Worm (Caenorhabditis elegans) whole organism, L2 larva: Measurements from ENCODE around the gene pap-1.

ENCODE experiments used
- F13H6.1 ChIP-seq: sonication (generic microtip); optimal IDR thresholded peaks from 2 replicates; lab custom pipeline; 2016; ENCODE audit warnings: missing genetic modification characterization, missing compliant biosample characterization
- Y55F3AM.14 ChIP-seq: fragments of 200-800 bp; sonication (Bioruptor generic); optimal IDR thresholded peaks from 2 replicates; lab custom pipeline; 2018; ENCODE audit warnings: mild to moderate bottlenecking, missing genetic modification characterization, missing compliant biosample characterization
- alr-1 ChIP-seq: fragments of 150-350 bp; optimal IDR thresholded peaks from 2 replicates; lab custom pipeline; 2014; ENCODE audit warnings: missing biosample characterization, missing genetic modification characterization
- aly-2 ChIP-seq: fragments of 150-350 bp; optimal IDR thresholded peaks from 2 replicates; lab custom pipeline; 2014; ENCODE audit warnings: missing biosample characterization, missing genetic modification characterization
- ama-1 ChIP-seq: fragments of 150-350 bp; optimal IDR thresholded peaks from 2 replicates; lab custom pipeline; 2018; ENCODE audit warnings: inconsistent platforms
- blmp-1 ChIP-seq: sonication (generic microtip); optimal IDR thresholded peaks from 2 replicates; lab custom pipeline; 2017; ENCODE audit warnings: missing genetic modification characterization, mild to moderate bottlenecking, missing compliant biosample characterization, antibody characterized with exemption, moderate library complexity; ENCODE audit not compliant: insufficient read depth
- ceh-16 ChIP-seq: fragments of 150-350 bp; optimal IDR thresholded peaks from 2 replicates; lab custom pipeline; 2014; ENCODE audit warnings: missing biosample characterization, missing genetic modification characterization
- ceh-82 ChIP-seq: fragments of 150-350 bp; optimal IDR thresholded peaks from 2 replicates; lab custom pipeline; 2014; ENCODE audit warnings: missing biosample characterization, missing genetic modification characterization
- crh-2 ChIP-seq: sonication (generic microtip); optimal IDR thresholded peaks from 2 replicates; lab custom pipeline; 2017; ENCODE audit warnings: missing biosample characterization, missing genetic modification characterization
- dmd-4 ChIP-seq: sonication (generic microtip); optimal IDR thresholded peaks from 2 replicates; lab custom pipeline; 2017; ENCODE audit warnings: missing biosample characterization, missing genetic modification characterization
- egl-27 ChIP-seq: sonication (generic microtip); optimal IDR thresholded peaks from 3 replicates; lab custom pipeline; 2017; ENCODE audit warnings: missing biosample characterization, missing genetic modification reagents, missing genetic modification characterization
- elt-1 ChIP-seq: fragments of 150-350 bp; optimal IDR thresholded peaks from 2 replicates; lab custom pipeline; 2014; ENCODE audit warnings: missing biosample characterization, missing genetic modification characterization
- elt-3 ChIP-seq: sonication (generic microtip); optimal IDR thresholded peaks from 2 replicates; lab custom pipeline; 2017; ENCODE audit warnings: missing biosample characterization, missing genetic modification characterization
- fos-1 ChIP-seq: fragments of 150-350 bp; optimal IDR thresholded peaks from 2 replicates; lab custom pipeline; 2014; ENCODE audit warnings: missing biosample characterization, missing genetic modification characterization
- gmeb-1 ChIP-seq: fragments of 150-350 bp; optimal IDR thresholded peaks from 2 replicates; lab custom pipeline; 2014; ENCODE audit warnings: missing biosample characterization, missing genetic modification characterization
- lin-13 ChIP-seq: fragments of 150-350 bp; optimal IDR thresholded peaks from 2 replicates; lab custom pipeline; 2014; ENCODE audit warnings: missing biosample characterization, missing genetic modification reagents, missing genetic modification characterization
- lin-39 ChIP-seq: fragments of 150-350 bp; optimal IDR thresholded peaks from 2 replicates; lab custom pipeline; 2014; ENCODE audit warnings: missing biosample characterization, missing genetic modification reagents, missing genetic modification characterization
- mab-5 ChIP-seq: fragments of 150-350 bp; optimal IDR thresholded peaks from 2 replicates; lab custom pipeline; 2014; ENCODE audit warnings: missing biosample characterization, missing genetic modification characterization
- mbf-1 ChIP-seq: sonication (generic microtip); optimal IDR thresholded peaks from 2 replicates; lab custom pipeline; 2017; ENCODE audit warnings: missing biosample characterization, missing genetic modification characterization
- mdl-1 ChIP-seq, 2 experiments: fragments of 150-350 bp in 1 of 2; sonication (generic microtip) in 1 of 2; optimal IDR thresholded peaks; 2 replicates each; lab custom pipeline; 2017; ENCODE audit warnings: missing biosample characterization in 2 of 2, missing genetic modification characterization in 2 of 2
- nhr-10 ChIP-seq: sonication (generic microtip); optimal IDR thresholded peaks from 2 replicates; lab custom pipeline; 2017; ENCODE audit warnings: missing biosample characterization, missing genetic modification characterization
- nhr-11 ChIP-seq: fragments of 150-350 bp; optimal IDR thresholded peaks from 2 replicates; lab custom pipeline; 2014; ENCODE audit warnings: missing biosample characterization, missing genetic modification characterization
- nhr-12 ChIP-seq: fragments of 150-350 bp; optimal IDR thresholded peaks from 2 replicates; lab custom pipeline; 2014; ENCODE audit warnings: missing biosample characterization, missing genetic modification characterization
- nhr-129 ChIP-seq: fragments of 150-350 bp; optimal IDR thresholded peaks from 2 replicates; lab custom pipeline; 2014; ENCODE audit warnings: missing biosample characterization, missing genetic modification characterization
- nhr-21 ChIP-seq: fragments of 150-350 bp; optimal IDR thresholded peaks from 2 replicates; lab custom pipeline; 2014; ENCODE audit warnings: missing biosample characterization, missing genetic modification characterization
- nhr-23 ChIP-seq: fragments of 150-350 bp; optimal IDR thresholded peaks from 2 replicates; lab custom pipeline; 2014; ENCODE audit warnings: missing biosample characterization, missing genetic modification reagents, missing genetic modification characterization
- nhr-237 ChIP-seq: fragments of 150-350 bp; optimal IDR thresholded peaks from 2 replicates; lab custom pipeline; 2014; ENCODE audit warnings: missing biosample characterization, missing genetic modification characterization
- nhr-25 ChIP-seq: fragments of 150-350 bp; sonication (generic microtip); optimal IDR thresholded peaks from 3 replicates; lab custom pipeline; 2014; ENCODE audit warnings: missing biosample characterization, missing genetic modification characterization
- nhr-6 ChIP-seq: fragments of 150-350 bp; optimal IDR thresholded peaks from 2 replicates; lab custom pipeline; 2014; ENCODE audit warnings: missing biosample characterization, missing genetic modification characterization
- nhr-77 ChIP-seq: fragments of 150-350 bp; optimal IDR thresholded peaks from 2 replicates; lab custom pipeline; 2014; ENCODE audit warnings: missing biosample characterization, missing genetic modification characterization
- peb-1 ChIP-seq: fragments of 150-350 bp; optimal IDR thresholded peaks from 2 replicates; lab custom pipeline; 2014; ENCODE audit warnings: missing biosample characterization, missing genetic modification characterization
- sem-4 ChIP-seq: fragments of 150-350 bp; optimal IDR thresholded peaks from 2 replicates; lab custom pipeline; 2014; ENCODE audit warnings: missing biosample characterization, missing genetic modification reagents, missing genetic modification characterization
- skn-1 ChIP-seq: sonication (generic microtip); optimal IDR thresholded peaks from 2 replicates; lab custom pipeline; 2017; ENCODE audit warnings: missing biosample characterization, missing genetic modification characterization
- sma-9 ChIP-seq, 2 experiments: fragments of 150-350 bp in 1 of 2; sonication (generic microtip) in 1 of 2; optimal IDR thresholded peaks; 2 replicates each; lab custom pipeline; 2014 to 2016; ENCODE audit warnings: missing genetic modification characterization in 2 of 2, mild to moderate bottlenecking in 1 of 2, missing biosample characterization in 1 of 2, missing compliant biosample characterization in 1 of 2, missing genetic modification reagents in 1 of 2, moderate library complexity in 1 of 2
- snpc-4 ChIP-seq: fragments of 150-350 bp; optimal IDR thresholded peaks from 2 replicates; lab custom pipeline; 2014; ENCODE audit warnings: missing biosample characterization, missing genetic modification characterization
- unc-39 ChIP-seq: fragments of 150-350 bp; optimal IDR thresholded peaks from 2 replicates; lab custom pipeline; 2014; ENCODE audit warnings: missing biosample characterization, missing genetic modification characterization
- unc-55 ChIP-seq: fragments of 150-350 bp; sonication (generic microtip); optimal IDR thresholded peaks from 3 replicates; lab custom pipeline; 2014; ENCODE audit warnings: missing biosample characterization, missing genetic modification reagents, missing genetic modification characterization
- unc-62 ChIP-seq: fragments of 150-350 bp; optimal IDR thresholded peaks from 2 replicates; lab custom pipeline; 2014; ENCODE audit warnings: missing biosample characterization, missing genetic modification reagents, missing genetic modification characterization
- ztf-1 ChIP-seq: fragments of 200-800 bp; sonication (Bioruptor generic); conservative IDR thresholded peaks from 2 replicates; pipeline ENCODE4 v1.3.6; 2022; ENCODE audit warnings: missing genetic modification characterization, missing compliant biosample characterization
- ztf-11 ChIP-seq: sonication (generic microtip); optimal IDR thresholded peaks from 2 replicates; lab custom pipeline; 2017; ENCODE audit warnings: missing biosample characterization, missing genetic modification characterization
- ztf-4 ChIP-seq: fragments of 150-350 bp; optimal IDR thresholded peaks from 2 replicates; lab custom pipeline; 2014; ENCODE audit warnings: missing biosample characterization, missing genetic modification characterization

Gene pap-1

ce11 chrV:10428608-10429007 is 13.2 kb upstream of the pap-1 start, which contains the start of gene tag-314:
TSS of gene tag-314 (minus strand) at chrV:10428708.
- TF ChIP-seq nhr-12 (no peak), ama-1 (no peak), ztf-1 (GFP tag; lab: Robert Waterston, UW) (no peak), gmeb-1 (tag; lab: Kevin White, UChicago) (no peak), sma-9 (GFP tag; optimal IDR thresholded peaks at IDR 0.05; lab: Kevin White, UChicago) (no peak), sma-9 (tag; optimal IDR thresholded peaks at IDR 0.05; lab: Kevin White, UChicago) (no peak), F13H6.1 (tag; lab: Kevin White, UChicago) (no peak), nhr-25 (tag; lab: Kevin White, UChicago) (no peak), elt-3 (tag; lab: Kevin White, UChicago) (no peak), dmd-4 (tag; lab: Kevin White, UChicago) (no peak), egl-27 (no peak)

- TF ChIP-seq nhr-21 (tag; lab: Kevin White, UChicago) = no peak
- no peak for TF ChIP-seq unc-62 (GFP tag; lab: Kevin White, UChicago)
- TF ChIP-seq nhr-11 (tag; lab: Kevin White, UChicago) = no peak
- TF ChIP-seq elt-3 (tag; lab: Kevin White, UChicago) = no peak
- TF ChIP-seq mbf-1 (tag; lab: Kevin White, UChicago) = no peak
- TF ChIP-seq fos-1 (tag; lab: Kevin White, UChicago) = peak; percentile 90
- no peak for TF ChIP-seq peb-1 (tag; lab: Kevin White, UChicago)
- no peak for TF ChIP-seq ama-1
- TF ChIP-seq sma-9 (GFP tag; optimal IDR thresholded peaks at IDR 0.05; lab: Kevin White, UChicago) = peak; percentile 9
- no peak for TF ChIP-seq sma-9 (tag; optimal IDR thresholded peaks at IDR 0.05; lab: Kevin White, UChicago)
- no peak for TF ChIP-seq nhr-237
- TF ChIP-seq Y55F3AM.14 (GFP tag; lab: Kevin White, UChicago) = no peak
- TF ChIP-seq mab-5 (tag; lab: Kevin White, UChicago) = no peak
- no peak for TF ChIP-seq nhr-77 (tag; lab: Kevin White, UChicago)
- no peak for TF ChIP-seq nhr-25 (tag; lab: Kevin White, UChicago)
- TF ChIP-seq alr-1 (tag; lab: Kevin White, UChicago) = no peak
- no peak for TF ChIP-seq lin-39 (tag; lab: Kevin White, UChicago)
- peak; percentile 24 for TF ChIP-seq crh-2
- no peak for TF ChIP-seq dmd-4 (tag; lab: Kevin White, UChicago)
- no peak for TF ChIP-seq nhr-6 (tag; lab: Kevin White, UChicago)
- no peak for TF ChIP-seq nhr-10
- peak; percentile 20 for TF ChIP-seq skn-1 (tag; lab: Kevin White, UChicago)
- no peak for TF ChIP-seq ztf-1 (GFP tag; lab: Robert Waterston, UW)
- TF ChIP-seq gmeb-1 (tag; lab: Kevin White, UChicago) = peak; percentile 25
- TF ChIP-seq blmp-1 = no peak
- TF ChIP-seq unc-55 = no peak
- no peak for TF ChIP-seq sem-4 (tag; lab: Kevin White, UChicago)
- TF ChIP-seq lin-13 (GFP tag; lab: Kevin White, UChicago) = no peak
- TF ChIP-seq nhr-129 = no peak
- no peak for TF ChIP-seq elt-1
- no peak for TF ChIP-seq ceh-82 (tag; lab: Kevin White, UChicago)
- no peak for TF ChIP-seq ztf-11 (tag; lab: Kevin White, UChicago)
- no peak for TF ChIP-seq unc-39 (tag; lab: Kevin White, UChicago)
- TF ChIP-seq mdl-1 (tag; optimal IDR thresholded peaks at IDR 0.05; lab: Kevin White, UChicago) = no peak
- no peak for TF ChIP-seq nhr-23
- no peak for TF ChIP-seq snpc-4 (tag; lab: Kevin White, UChicago)
- no peak for TF ChIP-seq aly-2 (tag; lab: Kevin White, UChicago)
- TF ChIP-seq ceh-16 (tag; lab: Kevin White, UChicago) = no peak
- TF ChIP-seq, all 48 proteins: peak for 5
Observed at ce11 chrV:10432607-10433006, 9.2 kb upstream of the pap-1 start.

ce11 chrV:10433721-10434120 is 8.1 kb upstream of the pap-1 start, which contains the start of gene Y32F6A.4:
TSS of gene Y32F6A.4 (minus strand) at chrV:10434067.
- TF ChIP-seq unc-62 (GFP tag; lab: Kevin White, UChicago) = no peak
- TF ChIP-seq fos-1 (tag; lab: Kevin White, UChicago) = peak; percentile 51
- TF ChIP-seq nhr-10 = no peak
- no peak for TF ChIP-seq skn-1 (tag; lab: Kevin White, UChicago)
- no peak for TF ChIP-seq unc-55
- no peak for TF ChIP-seq ztf-4
- TF ChIP-seq crh-2 = peak; percentile 2
- TF ChIP-seq ztf-11 (tag; lab: Kevin White, UChicago) = no peak
- no peak for TF ChIP-seq nhr-237
- TF ChIP-seq alr-1 (tag; lab: Kevin White, UChicago) = no peak
- peak; percentile 8 for TF ChIP-seq gmeb-1 (tag; lab: Kevin White, UChicago)
- no peak for TF ChIP-seq lin-39 (tag; lab: Kevin White, UChicago)
- TF ChIP-seq nhr-77 (tag; lab: Kevin White, UChicago) = no peak
- TF ChIP-seq F13H6.1 (tag; lab: Kevin White, UChicago) = no peak
